Fruit fly (Drosophila melanogaster) whole organism, prepupa: ENCODE measurements around the gene Lcp65Ag1.

Experiments
- CG16779 ChIP-seq: fragments of 200-800 bp; sonication (Bioruptor generic); optimal IDR thresholded peaks from 3 replicates; lab custom pipeline; 2017; ENCODE audit warnings: missing biosample characterization, mild to moderate bottlenecking, missing genetic modification characterization
- CG4318 ChIP-seq: fragments of 200-800 bp; sonication (Bioruptor generic); optimal IDR thresholded peaks from 3 replicates; lab custom pipeline; 2017; ENCODE audit warnings: missing biosample characterization, mild to moderate bottlenecking, missing genetic modification characterization
- Hr39 ChIP-seq: fragments of 200-800 bp; sonication (Bioruptor generic); optimal IDR thresholded peaks from 2 replicates; lab custom pipeline; 2016; ENCODE audit warnings: missing biosample characterization, missing genetic modification characterization
- fkh ChIP-seq: fragments of 200-800 bp; sonication (Bioruptor generic); optimal IDR thresholded peaks from 3 replicates; lab custom pipeline; 2017; ENCODE audit warnings: missing biosample characterization, mild to moderate bottlenecking, missing genetic modification characterization, moderate library complexity
- topi ChIP-seq: fragments of 200-800 bp; sonication (Bioruptor generic); optimal IDR thresholded peaks from 3 replicates; lab custom pipeline; 2016; ENCODE audit warnings: missing biosample characterization, missing genetic modification characterization
- vri ChIP-seq: fragments of 200-800 bp; sonication (Bioruptor generic); optimal IDR thresholded peaks from 3 replicates; lab custom pipeline; 2016; ENCODE audit warnings: missing biosample characterization, mild to moderate bottlenecking, missing genetic modification characterization

dm6 chr3L:6116881-6117280 is 18.2 kb downstream of the Lcp65Ag1 start:
- TF ChIP-seq CG4318 (GFP tag; lab: Kevin White, UChicago) (no peak), fkh (GFP tag; lab: Kevin White, UChicago) (no peak), vri (no peak), topi (GFP tag; lab: Kevin White, UChicago) (no peak), CG16779 (tag; lab: Kevin White, UChicago) (no peak), Hr39 (GFP tag; lab: Kevin White, UChicago) (no peak)
